Worm (Caenorhabditis elegans): Measurements from ENCODE around the gene Y37E11B.2.

The Y37E11B.2 gene

ce11 chrIV:3618719-3619118 lies 40.5 kb downstream of the Y37E11B.2 start:
- TF ChIP-seq R02D3.7 (tag; optimal IDR thresholded peaks at IDR 0.05) (no peak), sem-4 (tag; optimal IDR thresholded peaks at IDR 0.05) (no peak), zag-1 (tag; optimal IDR thresholded peaks at IDR 0.05) (no peak), ztf-11 (tag; optimal IDR thresholded peaks at IDR 0.05) (no peak), alr-1 (tag; optimal IDR thresholded peaks at IDR 0.05) (no peak), ceh-82 (tag; optimal IDR thresholded peaks at IDR 0.05) (no peak), lin-11 (tag; optimal IDR thresholded peaks at IDR 0.05) (no peak), ceh-16 (tag; optimal IDR thresholded peaks at IDR 0.05) (no peak), elt-3 (tag; optimal IDR thresholded peaks at IDR 0.05) (no peak)

DNA sequence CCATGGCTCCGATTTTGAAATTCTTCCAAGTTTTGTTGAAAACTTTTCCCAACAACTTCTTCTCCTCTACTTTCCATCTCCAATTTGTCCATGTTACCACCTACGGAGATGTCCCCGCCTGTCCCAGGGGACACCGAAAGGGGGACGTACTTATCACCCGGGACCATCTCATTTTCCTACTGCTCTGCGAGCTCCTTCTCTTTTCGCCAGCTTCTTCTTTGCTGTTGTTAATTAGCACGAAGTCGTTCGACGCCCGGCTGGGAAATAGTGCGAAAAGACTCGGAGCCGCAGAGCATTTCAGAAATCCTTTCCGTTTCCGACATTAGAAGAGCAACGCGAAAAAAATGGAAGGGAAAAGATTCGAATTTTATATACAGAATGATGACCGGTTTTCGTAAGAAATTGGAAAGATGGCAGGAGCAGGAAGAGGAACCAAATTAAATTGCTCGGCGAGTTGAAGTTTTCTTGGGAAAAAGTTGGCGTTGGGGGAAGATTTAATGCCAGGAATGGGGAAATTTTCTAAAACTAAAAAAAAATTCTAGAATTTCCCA lies 43.6 kb downstream of the Y37E11B.2 start:
- TF ChIP-seq R02D3.7 (tag; optimal IDR thresholded peaks at IDR 0.05) (no peak), zag-1 (tag; optimal IDR thresholded peaks at IDR 0.05) (no peak), lin-13 (GFP tag; optimal IDR thresholded peaks at IDR 0.05) (no peak), nhr-23 (tag; optimal IDR thresholded peaks at IDR 0.05) (no peak), fos-1 (tag; optimal IDR thresholded peaks at IDR 0.05) (no peak), lin-39 (tag; optimal IDR thresholded peaks at IDR 0.05) (no peak), lin-11 (tag; optimal IDR thresholded peaks at IDR 0.05) (no peak), crh-2 (tag; optimal IDR thresholded peaks at IDR 0.05) (no peak), ztf-4 (tag; optimal IDR thresholded peaks at IDR 0.05) (no peak), sem-4 (tag; optimal IDR thresholded peaks at IDR 0.05) (no peak), ztf-1 (GFP tag; conservative IDR thresholded peaks at IDR 0.05) (no peak), elt-1 (tag; optimal IDR thresholded peaks at IDR 0.05) (no peak), blmp-1 (tag; optimal IDR thresholded peaks at IDR 0.05; ENCODE audit: insufficient read depth) (no peak), ZK546.5 (tag; optimal IDR thresholded peaks at IDR 0.05) (no peak), nhr-11 (tag; optimal IDR thresholded peaks at IDR 0.05) (no peak), ceh-16 (tag; optimal IDR thresholded peaks at IDR 0.05) (no peak), mbf-1 (tag; optimal IDR thresholded peaks at IDR 0.05) (no peak), nhr-6 (tag; optimal IDR thresholded peaks at IDR 0.05) (no peak), mdl-1 (tag; optimal IDR thresholded peaks at IDR 0.05) (no peak), lsy-2 (tag; optimal IDR thresholded peaks at IDR 0.05) (no peak)

- TF ChIP-seq elt-1 (tag; optimal IDR thresholded peaks at IDR 0.05) (no peak), sma-9 (GFP tag; optimal IDR thresholded peaks at IDR 0.05) (no peak), sma-9 (tag; optimal IDR thresholded peaks at IDR 0.05) (no peak), sem-4 (tag; optimal IDR thresholded peaks at IDR 0.05) (no peak), ztf-11 (tag; optimal IDR thresholded peaks at IDR 0.05) (no peak), sma-3 (GFP tag; optimal IDR thresholded peaks at IDR 0.05) (no peak), nhr-11 (tag; optimal IDR thresholded peaks at IDR 0.05) (no peak), C34F6.9 (tag; optimal IDR thresholded peaks at IDR 0.05) (no peak), snpc-4 (tag; optimal IDR thresholded peaks at IDR 0.05) (no peak), crh-2 (tag; optimal IDR thresholded peaks at IDR 0.05) (no peak), mdl-1 (tag; optimal IDR thresholded peaks at IDR 0.05) (no peak)
Observed at ce11 chrIV:3624597-3624996, 46.3 kb downstream of the Y37E11B.2 start, which contains the start of the genes cha-1 and unc-17. TSS of gene cha-1 (minus strand) at chrIV:3624697. TSS of gene unc-17 (minus strand) at chrIV:3624699.

- TF ChIP-seq sma-3 (GFP tag; optimal IDR thresholded peaks at IDR 0.05) (no peak), Y55F3AM.14 (GFP tag; optimal IDR thresholded peaks at IDR 0.05) (no peak), C34F6.9 (tag; optimal IDR thresholded peaks at IDR 0.05) (peak; percentile 16)
Observed at ce11 chrIV:3626447-3626846, 48.2 kb downstream of the Y37E11B.2 start.
